Fruit fly (Drosophila melanogaster): Measurements from ENCODE around the gene CG17834.

The CG17834 gene

dm6 chr2L:8517256-8517694 lies 11.7 kb upstream of the CG17834 start, which contains the start of the genes mRpL51 and Uba4 (continued):
- TF ChIP-seq pzg (GFP tag; optimal IDR thresholded peaks at IDR 0.05) (peak; percentile 71), az2 (GFP tag; optimal IDR thresholded peaks at IDR 0.05) (peak; percentile 31), HLH4C (GFP tag; IDR thresholded peaks at IDR 0.05; ENCODE audit: partially characterized antibody) (peak; percentile 69), wek (GFP tag; optimal IDR thresholded peaks at IDR 0.05) (peak; percentile 45), phol (tag; optimal IDR thresholded peaks at IDR 0.05) (peak; percentile 45), ttk (GFP tag; IDR thresholded peaks at IDR 0.05) (no peak), zen2 (GFP tag; IDR thresholded peaks at IDR 0.05; ENCODE audit: partially characterized antibody) (peak; percentile 72; the same call in 2 of the 3 replicates), eyg (GFP tag; optimal IDR thresholded peaks at IDR 0.05) (no peak), CG13287 (GFP tag; IDR thresholded peaks at IDR 0.05; ENCODE audit: partially characterized antibody) (peak; percentile 79), ems (GFP tag; optimal IDR thresholded peaks at IDR 0.05) (peak; percentile 27), CG4617 (GFP tag; optimal IDR thresholded peaks at IDR 0.05; ENCODE audit: borderline replicate concordance) (peak; percentile 28), CG7357 (GFP tag; IDR thresholded peaks at IDR 0.05) (no peak), pum (GFP tag; optimal IDR thresholded peaks at IDR 0.05) (peak; percentile 25), aop (GFP tag; IDR thresholded peaks at IDR 0.05) (no peak), gfzf (GFP tag; optimal IDR thresholded peaks at IDR 0.05) (peak; percentile 26), her (GFP tag; optimal IDR thresholded peaks at IDR 0.05) (peak; percentile 55), hbn (GFP tag; IDR thresholded peaks at IDR 0.05; ENCODE audit: partially characterized antibody) (peak; percentile 40; the same call in 1 of the 2 replicates), stwl (tag; optimal IDR thresholded peaks at IDR 0.05) (peak; percentile 86), CG7372 (GFP tag; IDR thresholded peaks at IDR 0.05) (no peak), Hand (GFP tag; optimal IDR thresholded peaks at IDR 0.05) (peak; percentile 31), cas (GFP tag; IDR thresholded peaks at IDR 0.05) (no peak), org-1 (GFP tag; optimal IDR thresholded peaks at IDR 0.05) (no peak), sens-2 (GFP tag; IDR thresholded peaks at IDR 0.05) (no peak), CG12155 (GFP tag; optimal IDR thresholded peaks at IDR 0.05) (peak; percentile 26), bcd (GFP tag; optimal IDR thresholded peaks at IDR 0.05) (no peak), Trl (optimal IDR thresholded peaks at IDR 0.05) (no peak), Trl (GFP tag; optimal IDR thresholded peaks at IDR 0.05) (peak; percentile 30), grau (tag; optimal IDR thresholded peaks at IDR 0.05) (peak; percentile 34), jigr1 (GFP tag; IDR thresholded peaks at IDR 0.05) (no peak), sug (tag; optimal IDR thresholded peaks at IDR 0.05) (peak; percentile 31), Asciz (GFP tag; optimal IDR thresholded peaks at IDR 0.05) (no peak), bigmax (GFP tag; optimal IDR thresholded peaks at IDR 0.05) (no peak), CG2199 (GFP tag; IDR thresholded peaks at IDR 0.05) (no peak), CG7839 (tag; optimal IDR thresholded peaks at IDR 0.05) (peak; percentile 3), fd102C (GFP tag; optimal IDR thresholded peaks at IDR 0.05) (no peak), dpn (GFP tag; optimal IDR thresholded peaks at IDR 0.05) (peak; percentile 31 to 51), CG14667 (GFP tag; IDR thresholded peaks at IDR 0.05) (no peak), exex (tag; optimal IDR thresholded peaks at IDR 0.05) (peak; percentile 57), CG8290 (GFP tag; optimal IDR thresholded peaks at IDR 0.05) (no peak), CG8290 (tag; optimal IDR thresholded peaks at IDR 0.05) (no peak), slbo (GFP tag; IDR thresholded peaks at IDR 0.05) (no peak), Mes4 (GFP tag; optimal IDR thresholded peaks at IDR 0.05) (peak; percentile 35), yki (optimal IDR thresholded peaks at IDR 0.05) (no peak), Pdp1 (GFP tag; optimal IDR thresholded peaks at IDR 0.05) (peak; percentile 37 to 89), dati (GFP tag; IDR thresholded peaks at IDR 0.05) (no peak), Eip74EF (GFP tag; optimal IDR thresholded peaks at IDR 0.05) (no peak), Side (GFP tag; optimal IDR thresholded peaks at IDR 0.05) (peak; percentile 34), CG30020 (tag; optimal IDR thresholded peaks at IDR 0.05) (peak; percentile 31), mam (GFP tag; optimal IDR thresholded peaks at IDR 0.05) (peak; percentile 55), CG9817 (tag; optimal IDR thresholded peaks at IDR 0.05) (no peak), CG3281 (GFP tag; optimal IDR thresholded peaks at IDR 0.05) (peak; percentile 23), dm (GFP tag; optimal IDR thresholded peaks at IDR 0.05) (peak; percentile 63)
